Fruit fly (Drosophila melanogaster) whole organism, embryonic: Measurements from ENCODE around the gene yellow-b.

Source experiments
- CG10979 ChIP-seq: fragments of 200-800 bp; sonication (Bioruptor generic); optimal IDR thresholded peaks from 2 replicates; lab custom pipeline; 2018; ENCODE audit warnings: missing biosample characterization, mild to moderate bottlenecking, missing genetic modification characterization, moderate library complexity
- CG11247 ChIP-seq: fragments of 200-800 bp; sonication (Bioruptor generic); IDR thresholded peaks from 2 replicates; pipeline ENCODE4 v1.3.6; 2022; ENCODE audit warnings: missing biosample characterization, missing genetic modification characterization
- CG11560 ChIP-seq: fragments of 200-800 bp; sonication (Bioruptor generic); IDR thresholded peaks from 3 replicates; pipeline ENCODE4 v1.3.6; 2022; ENCODE audit warnings: missing biosample characterization, missing genetic modification characterization
- CG12071 ChIP-seq: fragments of 200-800 bp; sonication (Bioruptor generic); optimal IDR thresholded peaks from 3 replicates; lab custom pipeline; 2018; ENCODE audit warnings: missing biosample characterization, mild to moderate bottlenecking, missing genetic modification characterization
- CG12104 ChIP-seq: fragments of 200-800 bp; sonication (Bioruptor generic); optimal IDR thresholded peaks from 3 replicates; lab custom pipeline; 2016; ENCODE audit warnings: missing biosample characterization, missing genetic modification characterization
- CG12299 ChIP-seq: fragments of 200-800 bp; sonication (Bioruptor generic); optimal IDR thresholded peaks from 2 replicates; lab custom pipeline; 2018; ENCODE audit warnings: missing biosample characterization, mild to moderate bottlenecking, missing genetic modification characterization
- CG13775 ChIP-seq: fragments of 200-800 bp; sonication (Bioruptor generic); optimal IDR thresholded peaks from 3 replicates; lab custom pipeline; 2017; ENCODE audit warnings: missing biosample characterization, mild to moderate bottlenecking, missing genetic modification characterization
- CG14050 ChIP-seq: fragments of 200-800 bp; sonication (Bioruptor generic); IDR thresholded peaks from 3 replicates; pipeline ENCODE4 v1.3.6; 2022; ENCODE audit warnings: missing biosample characterization, missing genetic modification characterization
- CG15479 ChIP-seq: fragments of 200-800 bp; sonication (Bioruptor generic); optimal IDR thresholded peaks from 3 replicates; lab custom pipeline; 2019; ENCODE audit warnings: missing biosample characterization, mild to moderate bottlenecking, missing genetic modification characterization, moderate library complexity
- CG17385 ChIP-seq: fragments of 200-800 bp; sonication (Bioruptor generic); optimal IDR thresholded peaks from 3 replicates; lab custom pipeline; 2018; ENCODE audit warnings: missing biosample characterization, mild to moderate bottlenecking, missing genetic modification characterization
- CG18764 ChIP-seq: fragments of 200-800 bp; sonication (Bioruptor generic); optimal IDR thresholded peaks from 3 replicates; lab custom pipeline; 2016; ENCODE audit warnings: missing biosample characterization, missing genetic modification characterization
- CG2120 ChIP-seq: fragments of 200-800 bp; sonication (Bioruptor generic); optimal IDR thresholded peaks from 3 replicates; lab custom pipeline; 2016; ENCODE audit warnings: missing biosample characterization, missing genetic modification characterization
- CG3995 ChIP-seq: fragments of 200-800 bp; sonication (Bioruptor generic); optimal IDR thresholded peaks from 3 replicates; lab custom pipeline; 2016; ENCODE audit warnings: missing biosample characterization, missing genetic modification characterization
- CG4328 ChIP-seq: fragments of 200-800 bp; sonication (Bioruptor generic); optimal IDR thresholded peaks from 3 replicates; lab custom pipeline; 2017; ENCODE audit warnings: missing biosample characterization, missing genetic modification reagents, missing genetic modification characterization
- CG6813 ChIP-seq: fragments of 200-800 bp; sonication (Bioruptor generic); optimal IDR thresholded peaks from 2 replicates; lab custom pipeline; 2017; ENCODE audit warnings: missing biosample characterization, missing genetic modification characterization, mild to moderate bottlenecking, moderate library complexity, missing genetic modification reagents
- CG7372 ChIP-seq: fragments of 200-800 bp; sonication (Bioruptor generic); IDR thresholded peaks from 2 replicates; pipeline ENCODE4 v1.3.6; 2022; ENCODE audit warnings: missing biosample characterization, missing genetic modification characterization
- CG7556 ChIP-seq: fragments of 200-800 bp; sonication (Bioruptor generic); optimal IDR thresholded peaks from 2 replicates; lab custom pipeline; 2017; ENCODE audit warnings: missing biosample characterization, mild to moderate bottlenecking, missing genetic modification characterization
- CG7928 ChIP-seq: fragments of 200-800 bp; sonication (Bioruptor generic); optimal IDR thresholded peaks from 2 replicates; lab custom pipeline; 2017; ENCODE audit warnings: missing biosample characterization, mild to moderate bottlenecking, missing genetic modification characterization
- CG8924 ChIP-seq: fragments of 200-800 bp; optimal IDR thresholded peaks from 3 replicates; lab custom pipeline; 2019; ENCODE audit warnings: missing biosample characterization, mild to moderate bottlenecking, missing genetic modification characterization, moderate library complexity
- CG8944 ChIP-seq: fragments of 200-800 bp; sonication (Bioruptor generic); optimal IDR thresholded peaks from 3 replicates; lab custom pipeline; 2016; ENCODE audit warnings: missing biosample characterization, missing genetic modification characterization
- CG9727 ChIP-seq: fragments of 200-800 bp; sonication (Bioruptor generic); optimal IDR thresholded peaks from 3 replicates; lab custom pipeline; 2017; ENCODE audit warnings: missing biosample characterization, mild to moderate bottlenecking, missing genetic modification characterization
- CrebB ChIP-seq: fragments of 200-800 bp; sonication (Bioruptor generic); optimal IDR thresholded peaks from 3 replicates; lab custom pipeline; 2018; ENCODE audit warnings: missing biosample characterization, mild to moderate bottlenecking, missing genetic modification characterization
- D ChIP-seq, 2 experiments: fragments of 200-800 bp in 1 of 2; fragments of >200 bp in 1 of 2; sonication (Bioruptor generic) in 1 of 2; optimal IDR thresholded peaks; 2 replicates in 1 of 2; 3 replicates in 1 of 2; lab custom pipeline; 2017; ENCODE audit warnings: mild to moderate bottlenecking in 1 of 2, missing biosample characterization in 1 of 2, missing genetic modification characterization in 1 of 2, missing genetic modification reagents in 1 of 2
- E2f2 ChIP-seq: fragments of 200-800 bp; sonication (Bioruptor generic); IDR thresholded peaks from 2 replicates; pipeline ENCODE4 v1.3.6; 2022; ENCODE audit warnings: missing biosample characterization, missing genetic modification characterization
- Elba2 ChIP-seq: fragments of 200-800 bp; sonication (Bioruptor generic); optimal IDR thresholded peaks from 3 replicates; lab custom pipeline; 2016; ENCODE audit warnings: missing biosample characterization, missing genetic modification characterization
- Gug ChIP-seq: fragments of 200-800 bp; sonication (Bioruptor generic); IDR thresholded peaks from 4 replicates; pipeline ENCODE4 v1.3.6; 2022; ENCODE audit warnings: missing biosample characterization, missing genetic modification characterization
- Hsf ChIP-seq: fragments of 200-800 bp; sonication (Bioruptor generic); optimal IDR thresholded peaks from 3 replicates; lab custom pipeline; 2016; ENCODE audit warnings: missing biosample characterization, missing genetic modification characterization
- Lhr ChIP-seq: fragments of 200-800 bp; sonication (Bioruptor generic); optimal IDR thresholded peaks from 3 replicates; lab custom pipeline; 2017; ENCODE audit warnings: mild to moderate bottlenecking, missing biosample characterization, missing genetic modification reagents, missing genetic modification characterization
- MESR4 ChIP-seq: fragments of 200-800 bp; sonication (Bioruptor generic); optimal IDR thresholded peaks from 2 replicates; lab custom pipeline; 2018; ENCODE audit warnings: missing biosample characterization, mild to moderate bottlenecking, missing genetic modification characterization, moderate library complexity
- NC2α ChIP-seq: fragments of 200-800 bp; sonication (Bioruptor generic); optimal IDR thresholded peaks from 2 replicates; lab custom pipeline; 2016; ENCODE audit warnings: missing biosample characterization, missing genetic modification characterization
- Sox102F ChIP-seq: fragments of 200-800 bp; sonication (Bioruptor generic); optimal IDR thresholded peaks from 2 replicates; lab custom pipeline; 2018; ENCODE audit warnings: missing biosample characterization, mild to moderate bottlenecking, missing genetic modification characterization, moderate library complexity
- Taf1 ChIP-seq: fragments of 200-800 bp; sonication (Bioruptor generic); IDR thresholded peaks from 2 replicates; pipeline ENCODE4 v1.3.6; 2022; ENCODE audit warnings: missing biosample characterization, missing genetic modification characterization
- ase ChIP-seq: fragments of 200-800 bp; sonication (Bioruptor generic); IDR thresholded peaks from 3 replicates; pipeline ENCODE4 v1.3.6; 2022; ENCODE audit warnings: missing biosample characterization, missing genetic modification characterization
- bbx ChIP-seq: fragments of 200-800 bp; sonication (Bioruptor generic); IDR thresholded peaks from 2 replicates; pipeline ENCODE4 v1.3.6; 2022; ENCODE audit warnings: missing biosample characterization, missing genetic modification characterization; ENCODE audit not compliant: partially characterized antibody
- bcd ChIP-seq: fragments of 200-800 bp; sonication (Bioruptor generic); optimal IDR thresholded peaks from 2 replicates; lab custom pipeline; 2017; ENCODE audit warnings: missing biosample characterization, mild to moderate bottlenecking, missing genetic modification characterization
- bowl ChIP-seq: fragments of 200-800 bp; sonication (Bioruptor generic); IDR thresholded peaks from 2 replicates; pipeline ENCODE4 v1.3.6; 2022; ENCODE audit warnings: missing biosample characterization, missing genetic modification characterization
- cg ChIP-seq: fragments of 200-800 bp; sonication (Bioruptor generic); optimal IDR thresholded peaks from 3 replicates; lab custom pipeline; 2019; ENCODE audit warnings: missing biosample characterization, mild to moderate bottlenecking, missing genetic modification characterization, moderate library complexity
- chinmo ChIP-seq: fragments of 200-800 bp; sonication (Bioruptor generic); IDR thresholded peaks from 4 replicates; pipeline ENCODE4 v1.3.6; 2022; ENCODE audit warnings: missing biosample characterization, missing genetic modification characterization; ENCODE audit not compliant: partially characterized antibody
- croc ChIP-seq: fragments of 200-800 bp; sonication (Bioruptor generic); conservative IDR thresholded peaks from 3 replicates; pipeline ENCODE4 v1.3.6; 2022; ENCODE audit warnings: missing biosample characterization, missing genetic modification characterization
- danr ChIP-seq: fragments of 200-800 bp; sonication (Bioruptor generic); IDR thresholded peaks from 2 replicates; pipeline ENCODE4 v1.3.6; 2022; ENCODE audit warnings: missing biosample characterization, missing genetic modification characterization
- en ChIP-seq: fragments of 200-800 bp; sonication (Bioruptor generic); optimal IDR thresholded peaks from 2 replicates; lab custom pipeline; 2016; ENCODE audit warnings: missing biosample characterization, missing genetic modification characterization
- eve ChIP-seq, 2 experiments: fragments of >200 bp; optimal IDR thresholded peaks; 2 replicates each; lab custom pipeline; 2017; ENCODE audit warnings: missing biosample characterization in 2 of 2, missing genetic modification characterization in 2 of 2
- lilli ChIP-seq: fragments of 200-800 bp; sonication (Bioruptor generic); optimal IDR thresholded peaks from 3 replicates; lab custom pipeline; 2016; ENCODE audit warnings: missing biosample characterization, missing genetic modification characterization
- mld ChIP-seq: fragments of 200-800 bp; sonication (Bioruptor generic); IDR thresholded peaks from 3 replicates; pipeline ENCODE4 v1.3.6; 2022; ENCODE audit warnings: missing biosample characterization, missing genetic modification characterization; ENCODE audit not compliant: partially characterized antibody
- org-1 ChIP-seq: fragments of 200-800 bp; sonication (Bioruptor generic); optimal IDR thresholded peaks from 2 replicates; lab custom pipeline; 2017; ENCODE audit warnings: missing biosample characterization, missing genetic modification characterization
- ro ChIP-seq: fragments of 200-800 bp; sonication (Bioruptor generic); IDR thresholded peaks from 2 replicates; pipeline ENCODE4 v1.3.6; 2022; ENCODE audit warnings: missing biosample characterization, missing genetic modification characterization
- seq ChIP-seq: fragments of 200-800 bp; sonication (Bioruptor generic); IDR thresholded peaks from 2 replicates; pipeline ENCODE4 v1.3.6; 2022; ENCODE audit warnings: missing biosample characterization, missing genetic modification characterization
- shn ChIP-seq: fragments of 200-800 bp; sonication (Bioruptor generic); optimal IDR thresholded peaks from 3 replicates; lab custom pipeline; 2016; ENCODE audit warnings: missing biosample characterization, missing genetic modification characterization
- ssp ChIP-seq: fragments of 200-800 bp; sonication (Bioruptor generic); IDR thresholded peaks from 2 replicates; pipeline ENCODE4 v1.3.6; 2022; ENCODE audit warnings: missing biosample characterization, missing genetic modification characterization
- tio ChIP-seq: fragments of 200-800 bp; sonication (Bioruptor generic); optimal IDR thresholded peaks from 2 replicates; lab custom pipeline; 2017; ENCODE audit warnings: missing biosample characterization, missing genetic modification characterization, inconsistent platforms

Gene yellow-b

DNA sequence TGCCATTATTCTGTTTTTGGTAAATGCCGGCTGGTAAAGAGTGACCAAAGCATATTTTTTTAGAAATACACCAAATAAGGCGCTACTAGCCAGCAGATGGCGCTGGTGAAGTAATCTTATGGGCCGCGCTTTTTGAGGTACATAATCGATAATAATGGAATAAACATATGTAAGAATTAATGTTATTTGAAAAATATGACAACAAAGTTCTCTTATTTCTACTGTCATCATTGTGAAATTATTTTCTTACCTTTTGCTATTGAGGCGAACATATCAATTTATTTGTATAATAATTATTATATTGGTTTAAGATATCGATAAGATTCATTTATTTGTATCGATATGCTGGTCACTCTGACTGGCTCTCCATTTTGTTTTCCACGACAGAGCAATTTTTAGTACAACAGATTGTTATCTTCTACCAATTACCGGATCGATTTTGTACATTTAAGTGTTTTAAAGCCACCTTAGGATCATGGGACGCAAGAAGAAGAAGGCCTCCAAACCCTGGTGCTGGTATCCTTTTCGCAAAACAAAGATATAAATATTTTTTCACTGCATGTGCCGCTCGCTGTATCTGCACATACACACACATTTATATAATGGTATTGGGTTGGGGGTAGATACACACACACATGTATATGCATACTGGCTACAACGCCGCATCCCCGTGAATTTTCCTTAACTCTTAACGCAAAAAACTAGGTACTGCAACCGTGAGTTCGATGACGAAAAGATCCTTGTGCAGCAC lies 10.9 kb upstream of the yellow-b start, which contains the start of the genes LSm7 and BuGZ (continued):
- TF ChIP-seq Taf1 (no peak), CG7928 (no peak), CG4328 (GFP tag; lab: Kevin White, UChicago) (no peak), CG7372 (GFP tag; lab: Robert Waterston, UW) (no peak), MESR4 (GFP tag; lab: Kevin White, UChicago) (peak; percentile 98), CG18764 (peak; percentile 9), CG10979 (tag; lab: Kevin White, UChicago) (peak; percentile 55), croc (GFP tag; lab: Robert Waterston, UW) (no peak), shn (GFP tag; lab: Kevin White, UChicago) (no peak), bowl (GFP tag; lab: Robert Waterston, UW) (no peak), CG3995 (GFP tag; lab: Kevin White, UChicago) (peak; percentile 92), Lhr (peak; percentile 75), CG9727 (GFP tag; lab: Kevin White, UChicago) (peak; percentile 69), CG12104 (GFP tag; lab: Kevin White, UChicago) (peak; percentile 57), Elba2 (GFP tag; lab: Kevin White, UChicago) (peak; percentile 63), CG11560 (tag; lab: Robert Waterston, UW) (peak; percentile 80; the same call in 2 of the 3 replicates), CrebB (tag; lab: Kevin White, UChicago) (no peak), CG2120 (GFP tag; lab: Kevin White, UChicago) (no peak), danr (GFP tag; lab: Robert Waterston, UW) (no peak), E2f2 (GFP tag; lab: Robert Waterston, UW) (peak; percentile 62), CG17385 (GFP tag; lab: Kevin White, UChicago) (no peak), eve (GFP tag; optimal IDR thresholded peaks at IDR 0.05; lab: Kevin White, UChicago) (no peak), ssp (GFP tag; lab: Robert Waterston, UW) (no peak), ase (no peak), seq (GFP tag; lab: Robert Waterston, UW) (no peak), mld (GFP tag; lab: Robert Waterston, UW) (no peak), NC2α (GFP tag; lab: Kevin White, UChicago) (no peak), Gug (GFP tag; lab: Robert Waterston, UW) (no peak), CG8924 (tag; lab: Kevin White, UChicago) (peak; percentile 63), Hsf (peak; percentile 38), CG8944 (peak; percentile 8), CG11247 (no peak), CG15479 (GFP tag; lab: Kevin White, UChicago) (no peak), chinmo (GFP tag; lab: Robert Waterston, UW) (0 out of 4 replicates have a peak, but pooled peaks have one; percentile 38), CG7556 (GFP tag; lab: Kevin White, UChicago) (no peak), bbx (GFP tag; lab: Robert Waterston, UW) (no peak), org-1 (GFP tag; lab: Kevin White, UChicago) (no peak), CG12299 (tag; lab: Kevin White, UChicago) (peak; percentile 3), ro (GFP tag; lab: Robert Waterston, UW) (no peak), en (GFP tag; lab: Kevin White, UChicago) (no peak), CG13775 (peak; percentile 65), Sox102F (no peak), CG6813 (GFP tag; lab: Kevin White, UChicago) (no peak), tio (GFP tag; lab: Kevin White, UChicago) (no peak), bcd (GFP tag; lab: Kevin White, UChicago) (peak; percentile 57), CG14050 (GFP tag; lab: Robert Waterston, UW) (no peak), lilli (peak; percentile 8), CG12071 (GFP tag; lab: Kevin White, UChicago) (no peak), cg (GFP tag; lab: Kevin White, UChicago) (peak; percentile 92), D (optimal IDR thresholded peaks at IDR 0.05; lab: Kevin White, UChicago) (no peak), D (GFP tag; optimal IDR thresholded peaks at IDR 0.05; lab: Kevin White, UChicago) (peak; percentile 29)
